Worm (Caenorhabditis elegans) whole organism, young adult: Measurements from ENCODE around the gene wee-1.3.

Experiments
- C06A6.2 ChIP-seq: fragments of 200-800 bp; sonication (Bioruptor generic); conservative IDR thresholded peaks from 2 replicates; pipeline ENCODE4 v1.3.6; 2022; ENCODE audit warnings: missing genetic modification characterization, missing compliant biosample characterization
- C17E4.6 ChIP-seq: fragments of 200-800 bp; sonication (Bioruptor generic); IDR thresholded peaks from 2 replicates; pipeline ENCODE4 v1.3.6; 2022; ENCODE audit warnings: missing genetic modification reagents, missing genetic modification characterization, missing compliant biosample characterization
- F23B12.7 ChIP-seq: sonication (generic microtip); optimal IDR thresholded peaks from 2 replicates; lab custom pipeline; 2017; ENCODE audit warnings: missing genetic modification characterization, mild to moderate bottlenecking, missing compliant biosample characterization, antibody characterized with exemption, moderate library complexity; ENCODE audit not compliant: insufficient read depth
- F55B11.4 ChIP-seq: sonication (generic microtip); optimal IDR thresholded peaks from 2 replicates; lab custom pipeline; 2016; ENCODE audit warnings: missing compliant biosample characterization, missing genetic modification characterization, borderline replicate concordance; ENCODE audit not compliant: insufficient read depth
- K11D2.4 ChIP-seq: fragments of 200-800 bp; sonication (Bioruptor generic); IDR thresholded peaks from 2 replicates; pipeline ENCODE4 v1.3.6; 2022; ENCODE audit warnings: missing genetic modification reagents, missing genetic modification characterization, missing compliant biosample characterization
- T07F8.4 ChIP-seq: sonication (generic microtip); optimal IDR thresholded peaks from 2 replicates; lab custom pipeline; 2016; ENCODE audit warnings: mild to moderate bottlenecking, missing genetic modification characterization, moderate library complexity, missing compliant biosample characterization
- T26A5.8 ChIP-seq: sonication (generic microtip); optimal IDR thresholded peaks from 2 replicates; lab custom pipeline; 2016; ENCODE audit warnings: missing genetic modification characterization, missing compliant biosample characterization
- Y56A3A.18 ChIP-seq: fragments of 200-800 bp; sonication (Bioruptor generic); IDR thresholded peaks from 2 replicates; pipeline ENCODE4 v1.3.6; 2022; ENCODE audit warnings: missing genetic modification reagents, missing genetic modification characterization, missing compliant biosample characterization
- ama-1 ChIP-seq, 3 experiments: fragments of 150-350 bp in 1 of 3; sonication (generic microtip) in 2 of 3; optimal IDR thresholded peaks; 2 replicates each; lab custom pipeline; 2014 to 2018; ENCODE audit warnings: missing biosample characterization in 2 of 3, missing genetic modification characterization in 2 of 3, missing genetic modification reagents in 2 of 3
- aptf-2 ChIP-seq: fragments of 200-800 bp; sonication (Bioruptor generic); conservative IDR thresholded peaks from 2 replicates; pipeline ENCODE4 v1.3.6; 2022; ENCODE audit warnings: missing genetic modification reagents, missing genetic modification characterization, missing compliant biosample characterization
- aptf-3 ChIP-seq: fragments of 200-800 bp; sonication (Bioruptor generic); IDR thresholded peaks from 2 replicates; pipeline ENCODE4 v1.3.6; 2022; ENCODE audit warnings: missing genetic modification characterization, missing compliant biosample characterization
- bed-2 ChIP-seq: fragments of 200-800 bp; sonication (Bioruptor generic); IDR thresholded peaks from 2 replicates; pipeline ENCODE4 v1.3.6; 2022; ENCODE audit warnings: missing genetic modification reagents, missing genetic modification characterization, missing compliant biosample characterization
- cebp-2 ChIP-seq: fragments of 200-800 bp; sonication (Bioruptor generic); IDR thresholded peaks from 2 replicates; pipeline ENCODE4 v1.3.6; 2022; ENCODE audit warnings: missing genetic modification characterization, missing compliant biosample characterization
- ceh-100 ChIP-seq: fragments of 200-800 bp; sonication (Bioruptor generic); IDR thresholded peaks from 2 replicates; pipeline ENCODE4 v1.3.6; 2022; ENCODE audit warnings: missing genetic modification reagents, missing genetic modification characterization, missing compliant biosample characterization
- dox-1 ChIP-seq: fragments of 200-800 bp; sonication (Bioruptor generic); IDR thresholded peaks from 2 replicates; pipeline ENCODE4 v1.3.6; 2022; ENCODE audit warnings: missing genetic modification reagents, missing genetic modification characterization, missing compliant biosample characterization
- egl-44 ChIP-seq: fragments of 200-800 bp; sonication (Bioruptor generic); IDR thresholded peaks from 2 replicates; pipeline ENCODE4 v1.3.6; 2022; ENCODE audit warnings: missing genetic modification reagents, missing genetic modification characterization, missing compliant biosample characterization
- ekl-4 ChIP-seq: fragments of 200-800 bp; sonication (Bioruptor generic); IDR thresholded peaks from 2 replicates; pipeline ENCODE4 v1.3.6; 2022; ENCODE audit warnings: missing genetic modification reagents, missing genetic modification characterization, missing compliant biosample characterization
- fkh-3 ChIP-seq: sonication (generic microtip); optimal IDR thresholded peaks from 2 replicates; lab custom pipeline; 2016; ENCODE audit warnings: mild to moderate bottlenecking, missing genetic modification characterization, missing compliant biosample characterization
- him-1 ChIP-seq: sonication (generic microtip); optimal IDR thresholded peaks from 2 replicates; lab custom pipeline; 2016; ENCODE audit warnings: missing genotype, missing genetic modification reagents, missing genetic modification characterization, missing compliant biosample characterization
- hmg-1.2 ChIP-seq: fragments of 200-800 bp; sonication (Bioruptor generic); IDR thresholded peaks from 2 replicates; pipeline ENCODE4 v1.3.6; 2022; ENCODE audit warnings: missing genetic modification reagents, missing genetic modification characterization, missing compliant biosample characterization
- hrde-1 ChIP-seq: sonication (generic microtip); optimal IDR thresholded peaks from 2 replicates; lab custom pipeline; 2016; ENCODE audit warnings: missing genetic modification characterization, mild to moderate bottlenecking, missing compliant biosample characterization, moderate library complexity, missing genotype, missing genetic modification reagents, borderline replicate concordance
- hsf-1 ChIP-seq: fragments of 200-800 bp; sonication (Bioruptor generic); IDR thresholded peaks from 2 replicates; pipeline ENCODE4 v1.3.6; 2022; ENCODE audit warnings: missing genetic modification reagents, missing genetic modification characterization, missing compliant biosample characterization
- let-526 ChIP-seq: fragments of 200-800 bp; sonication (Bioruptor generic); IDR thresholded peaks from 2 replicates; pipeline ENCODE4 v1.3.6; 2022; ENCODE audit warnings: missing genetic modification reagents, missing genetic modification characterization, missing compliant biosample characterization
- lin-26 ChIP-seq: fragments of 200-800 bp; sonication (Bioruptor generic); IDR thresholded peaks from 2 replicates; pipeline ENCODE4 v1.3.6; 2022; ENCODE audit warnings: missing genetic modification reagents, missing genetic modification characterization, missing compliant biosample characterization
- lin-35 ChIP-seq, 3 experiments: fragments of 150-350 bp in 2 of 3; sonication (generic microtip) in 1 of 3; optimal IDR thresholded peaks; 2 replicates each; lab custom pipeline; 2014 to 2018; ENCODE audit warnings: missing biosample characterization in 3 of 3, missing genetic modification characterization in 3 of 3, missing genetic modification reagents in 3 of 3
- lir-1 ChIP-seq: fragments of 200-800 bp; sonication (Bioruptor generic); conservative IDR thresholded peaks from 2 replicates; pipeline ENCODE4 v1.3.6; 2022; ENCODE audit warnings: missing genetic modification reagents, missing genetic modification characterization, missing compliant biosample characterization
- madf-3 ChIP-seq: fragments of 200-800 bp; sonication (Bioruptor generic); IDR thresholded peaks from 2 replicates; pipeline ENCODE4 v1.3.6; 2022; ENCODE audit warnings: missing genetic modification reagents, missing genetic modification characterization, missing compliant biosample characterization
- madf-6 ChIP-seq: fragments of 200-800 bp; sonication (Bioruptor generic); IDR thresholded peaks from 2 replicates; pipeline ENCODE4 v1.3.6; 2022; ENCODE audit warnings: missing genetic modification reagents, missing genetic modification characterization, missing compliant biosample characterization
- mcd-1 ChIP-seq: fragments of 200-800 bp; sonication (Bioruptor generic); IDR thresholded peaks from 2 replicates; pipeline ENCODE4 v1.3.6; 2022; ENCODE audit warnings: missing genetic modification reagents, missing genetic modification characterization, missing compliant biosample characterization
- mxl-1 ChIP-seq: sonication (generic microtip); optimal IDR thresholded peaks from 2 replicates; lab custom pipeline; 2016; ENCODE audit warnings: missing genetic modification characterization, missing compliant biosample characterization
- nfya-2 ChIP-seq: fragments of 200-800 bp; sonication (Bioruptor generic); IDR thresholded peaks from 2 replicates; pipeline ENCODE4 v1.3.6; 2022; ENCODE audit warnings: missing genetic modification reagents, missing genetic modification characterization, missing compliant biosample characterization
- nhr-27 ChIP-seq: fragments of 200-800 bp; sonication (Bioruptor generic); optimal IDR thresholded peaks from 2 replicates; lab custom pipeline; 2018; ENCODE audit warnings: mild to moderate bottlenecking, missing genetic modification characterization, moderate library complexity, missing compliant biosample characterization
- nhr-80 ChIP-seq: sonication (generic microtip); optimal IDR thresholded peaks from 2 replicates; lab custom pipeline; 2016; ENCODE audit warnings: missing genetic modification characterization, missing compliant biosample characterization
- sdz-38 ChIP-seq: sonication (generic microtip); optimal IDR thresholded peaks from 2 replicates; lab custom pipeline; 2016; ENCODE audit warnings: missing genotype, missing genetic modification characterization, missing compliant biosample characterization
- snpc-1.1 ChIP-seq: sonication (generic microtip); optimal IDR thresholded peaks from 2 replicates; lab custom pipeline; 2017; ENCODE audit warnings: missing genetic modification characterization, mild to moderate bottlenecking, missing compliant biosample characterization, antibody characterized with exemption, moderate library complexity, missing genotype, missing genetic modification reagents; ENCODE audit not compliant: insufficient read depth
- sptf-2 ChIP-seq: fragments of 200-800 bp; sonication (Bioruptor generic); optimal IDR thresholded peaks from 2 replicates; lab custom pipeline; 2018; ENCODE audit warnings: mild to moderate bottlenecking, missing genetic modification characterization, missing compliant biosample characterization
- zim-3 ChIP-seq: sonication (generic microtip); optimal IDR thresholded peaks from 2 replicates; lab custom pipeline; 2017; ENCODE audit warnings: mild to moderate bottlenecking, missing genetic modification characterization, moderate library complexity, missing compliant biosample characterization
- ztf-18 ChIP-seq: sonication (generic microtip); optimal IDR thresholded peaks from 2 replicates; lab custom pipeline; 2016; ENCODE audit warnings: missing genotype, mild to moderate bottlenecking, missing genetic modification characterization, missing compliant biosample characterization
- ztf-25 ChIP-seq: fragments of 200-800 bp; sonication (Bioruptor generic); IDR thresholded peaks from 2 replicates; pipeline ENCODE4 v1.3.6; 2022; ENCODE audit warnings: missing genetic modification reagents, missing genetic modification characterization, missing compliant biosample characterization

wee-1.3 gene

DNA sequence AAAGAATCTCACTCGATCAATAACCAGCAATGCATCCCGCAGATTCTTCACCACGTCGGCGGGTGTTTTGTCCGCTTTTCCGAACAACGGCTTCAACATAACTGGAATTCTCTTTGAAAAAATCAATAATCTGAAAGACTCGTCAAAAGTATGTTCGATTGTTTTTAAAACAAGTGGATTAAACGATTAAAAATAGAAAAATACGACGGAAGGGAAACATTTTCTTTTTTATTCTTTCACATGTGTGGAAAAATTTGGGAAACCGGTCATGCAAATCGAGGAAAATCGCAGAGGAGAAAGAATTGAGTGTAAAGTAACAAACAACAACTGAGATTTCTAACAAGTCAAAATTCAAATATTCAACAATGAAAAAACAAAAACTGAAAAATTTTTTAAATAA is 12.7 kb downstream of the wee-1.3 start, which contains the start of gene mop-25.2:
Gene mop-25.2, minus strand, starts transcription at position 101 of the 400 bp plus-strand sequence.
- TF ChIP-seq aptf-3 = no peak
- TF ChIP-seq ama-1 (optimal IDR thresholded peaks at IDR 0.05; lab: Kevin White, UChicago) = no peak
- TF ChIP-seq ama-1 (GFP tag; optimal IDR thresholded peaks at IDR 0.05; lab: Kevin White, UChicago) = peak in 1 of 2 experiments; percentile 10
- TF ChIP-seq egl-44 (GFP tag; lab: Robert Waterston, UW) = no peak
- no peak for TF ChIP-seq sdz-38 (tag; lab: Kevin White, UChicago)
- no peak for TF ChIP-seq nhr-80
- TF ChIP-seq T26A5.8 = no peak

DNA sequence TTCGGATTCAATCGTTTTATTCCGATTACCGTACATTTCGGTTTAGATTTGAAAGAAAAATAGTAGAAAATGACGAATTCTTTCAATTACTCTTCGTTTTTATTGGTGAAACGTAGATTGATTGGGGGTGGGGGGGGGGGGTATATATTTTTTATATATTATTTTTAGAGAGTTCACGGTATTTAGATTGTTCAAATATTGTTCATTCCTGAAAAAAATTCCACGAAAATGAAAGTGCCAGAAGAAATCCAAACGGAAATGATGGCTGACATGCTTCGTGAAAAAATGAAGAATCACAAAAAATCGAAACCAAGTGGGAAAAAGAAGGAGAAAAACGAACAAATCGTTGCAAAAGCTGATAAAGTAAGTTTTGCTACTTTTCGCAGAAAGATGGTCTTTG is 15.9 kb downstream of the wee-1.3 start, which contains the start of the genes Y53C12A.8 and Y53C12A.7:
Gene Y53C12A.8, minus strand, starts transcription at position 101 of the 400 bp plus-strand sequence.
Gene Y53C12A.7, plus strand, starts transcription at position 181 of the 400 bp plus-strand sequence.
- TF ChIP-seq C06A6.2 (GFP tag; lab: Robert Waterston, UW) = no peak
- no peak for TF ChIP-seq mcd-1 (GFP tag; lab: Robert Waterston, UW)
- no peak for TF ChIP-seq ekl-4
- no peak for TF ChIP-seq dox-1
- TF ChIP-seq hmg-1.2 (GFP tag; lab: Robert Waterston, UW) = no peak
- no peak for TF ChIP-seq F23B12.7 (tag; lab: Kevin White, UChicago)

DNA sequence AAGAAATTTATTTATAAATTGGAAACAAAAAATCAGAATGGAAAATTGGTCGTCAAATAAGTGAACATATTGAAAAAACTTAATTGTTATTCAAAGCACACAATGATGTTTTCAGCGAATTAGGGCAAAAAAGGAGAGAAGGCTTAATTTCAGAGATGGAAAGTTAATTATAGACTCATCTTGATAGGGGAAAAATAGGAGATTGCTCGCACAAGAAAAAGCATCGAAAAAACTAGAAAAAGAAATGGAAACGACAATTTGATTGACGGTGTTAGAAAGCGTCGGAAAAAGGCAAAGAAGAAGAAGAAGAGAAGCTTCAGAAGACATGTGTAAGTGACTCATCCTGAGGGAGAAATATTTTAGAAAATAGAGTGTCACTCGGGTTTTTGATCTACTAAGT is 20.3 kb downstream of the wee-1.3 start:
- TF ChIP-seq ztf-25 (GFP tag; lab: Robert Waterston, UW) (no peak), T07F8.4 (tag; lab: Kevin White, UChicago) (no peak), hsf-1 (GFP tag; lab: Robert Waterston, UW) (no peak), sptf-2 (GFP tag; lab: Kevin White, UChicago) (no peak), hrde-1 (no peak), K11D2.4 (GFP tag; lab: Robert Waterston, UW) (no peak), nhr-80 (no peak), F55B11.4 (tag; lab: Kevin White, UChicago) (no peak), T26A5.8 (no peak), zim-3 (tag; lab: Kevin White, UChicago) (no peak), aptf-2 (GFP tag; lab: Robert Waterston, UW) (no peak), cebp-2 (no peak), ceh-100 (no peak), snpc-1.1 (tag; lab: Kevin White, UChicago) (no peak)

ce11 chrII:9691839-9692238 is 24.4 kb downstream of the wee-1.3 start, which contains the start of gene nlp-11:
Gene nlp-11 (minus strand): TSS chrII:9691939.
- TF ChIP-seq fkh-3 (tag; lab: Kevin White, UChicago) = no peak
- TF ChIP-seq lin-26 (GFP tag; lab: Robert Waterston, UW) = no peak
- no peak for TF ChIP-seq lir-1
- TF ChIP-seq madf-3 (GFP tag; lab: Robert Waterston, UW) = no peak
- no peak for TF ChIP-seq ztf-18
- TF ChIP-seq ekl-4 = no peak
- no peak for TF ChIP-seq ama-1 (optimal IDR thresholded peaks at IDR 0.05; lab: Kevin White, UChicago)
- no peak for TF ChIP-seq ama-1 (GFP tag; optimal IDR thresholded peaks at IDR 0.05; lab: Kevin White, UChicago)
- TF ChIP-seq nhr-27 (tag; lab: Kevin White, UChicago) = no peak

- TF ChIP-seq madf-6 (no peak), C17E4.6 (GFP tag; lab: Robert Waterston, UW) (no peak), lin-35 (GFP tag; optimal IDR thresholded peaks at IDR 0.05; lab: Kevin White, UChicago) (no peak), mxl-1 (no peak), Y56A3A.18 (no peak), bed-2 (GFP tag; lab: Robert Waterston, UW) (no peak), him-1 (no peak), let-526 (no peak), nfya-2 (GFP tag; lab: Robert Waterston, UW) (no peak)
- TF ChIP-seq, all 124 proteins: peak for 0
These were observed 26.1 kb downstream of the wee-1.3 start for ce11 chrII:9690067-9690632.
